Worm (Caenorhabditis elegans): Measurements from ENCODE around the gene B0228.7.

B0228.7 gene

DNA sequence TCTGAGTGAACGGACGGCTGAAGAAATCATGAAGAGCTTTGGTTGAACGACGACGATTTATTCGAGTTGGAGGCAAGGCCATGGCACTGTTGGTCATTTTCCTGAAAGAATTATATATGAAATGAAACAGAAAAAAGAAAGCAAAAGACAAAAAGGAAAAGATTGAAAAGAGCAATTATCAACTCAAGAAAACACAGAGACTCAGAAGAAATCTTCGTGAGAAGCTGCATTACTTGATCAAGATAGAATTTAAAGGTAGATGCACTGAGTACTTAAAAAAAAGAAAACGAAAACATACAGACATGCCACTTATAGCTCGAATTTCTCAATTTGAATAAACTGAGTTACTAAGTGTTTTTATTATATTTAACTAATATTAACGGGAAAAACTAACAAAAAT lies 40.3 kb downstream of the B0228.7 start, which contains the start of gene cpna-5:
Gene cpna-5, minus strand, starts transcription at position 101 of the 400 bp plus-strand sequence.
- TF ChIP-seq dmd-4 (tag; optimal IDR thresholded peaks at IDR 0.05) (no peak), F13H6.1 (tag; optimal IDR thresholded peaks at IDR 0.05) (no peak)

DNA sequence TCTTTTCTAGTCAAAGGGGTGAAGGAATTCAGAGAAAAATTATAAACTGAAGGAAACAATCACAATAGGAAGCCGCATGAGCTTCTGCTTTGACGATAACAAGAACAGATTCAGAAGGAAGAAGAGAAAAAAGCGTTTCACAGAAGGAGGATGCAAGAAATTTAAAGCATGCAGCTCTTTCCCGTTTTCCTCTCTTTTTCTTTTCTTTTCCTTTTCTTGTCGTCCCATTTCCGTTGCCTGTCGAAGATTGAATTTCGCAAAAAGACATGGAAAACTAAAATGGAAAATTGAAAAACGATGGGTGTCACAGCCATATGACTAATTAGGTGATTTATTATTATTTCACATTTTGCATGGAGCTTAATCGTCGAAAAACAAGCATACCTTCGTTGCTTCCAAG lies 42.7 kb downstream of the B0228.7 start:
- no peak for TF ChIP-seq ceh-82 (tag; optimal IDR thresholded peaks at IDR 0.05)
- no peak for TF ChIP-seq peb-1 (tag; optimal IDR thresholded peaks at IDR 0.05)
- no peak for TF ChIP-seq unc-62 (GFP tag; optimal IDR thresholded peaks at IDR 0.05)
- TF ChIP-seq C34F6.9 (tag; optimal IDR thresholded peaks at IDR 0.05), result peak; percentile 6
- TF ChIP-seq nhr-23 (tag; optimal IDR thresholded peaks at IDR 0.05), result no peak
- no peak for TF ChIP-seq dmd-4 (tag; optimal IDR thresholded peaks at IDR 0.05)
- no peak for TF ChIP-seq ceh-16 (tag; optimal IDR thresholded peaks at IDR 0.05)
- TF ChIP-seq lsy-2 (tag; optimal IDR thresholded peaks at IDR 0.05), result peak in 1 of 2 experiments; percentile 15
- TF ChIP-seq F13H6.1 (tag; optimal IDR thresholded peaks at IDR 0.05), result peak; percentile 36
- TF ChIP-seq nhr-11 (tag; optimal IDR thresholded peaks at IDR 0.05), result no peak
- TF ChIP-seq mbf-1 (tag; optimal IDR thresholded peaks at IDR 0.05), result no peak
- no peak for TF ChIP-seq mab-5 (tag; optimal IDR thresholded peaks at IDR 0.05)
- TF ChIP-seq sem-4 (tag; optimal IDR thresholded peaks at IDR 0.05), result no peak
- TF ChIP-seq alr-1 (tag; optimal IDR thresholded peaks at IDR 0.05), result no peak
- no peak for TF ChIP-seq crh-2 (tag; optimal IDR thresholded peaks at IDR 0.05)
- no peak for TF ChIP-seq ztf-4 (tag; optimal IDR thresholded peaks at IDR 0.05)
- peak; percentile 39 for TF ChIP-seq sma-9 (GFP tag; optimal IDR thresholded peaks at IDR 0.05)
- no peak for TF ChIP-seq sma-9 (tag; optimal IDR thresholded peaks at IDR 0.05)
- no peak for TF ChIP-seq nhr-129 (tag; optimal IDR thresholded peaks at IDR 0.05)

ce11 chrII:7714614-7715186 lies 44.1 kb downstream of the B0228.7 start:
- TF ChIP-seq crh-2 (tag; optimal IDR thresholded peaks at IDR 0.05) (peak; percentile 91), C34F6.9 (tag; optimal IDR thresholded peaks at IDR 0.05) (peak; percentile 76), unc-55 (GFP tag; optimal IDR thresholded peaks at IDR 0.05) (peak; percentile 27), nhr-129 (tag; optimal IDR thresholded peaks at IDR 0.05) (peak; percentile 29), egl-27 (tag; optimal IDR thresholded peaks at IDR 0.05) (no peak), lsy-2 (tag; optimal IDR thresholded peaks at IDR 0.05) (peak in 1 of 2 experiments; percentile 49), mdl-1 (tag; optimal IDR thresholded peaks at IDR 0.05) (no peak), ztf-11 (tag; optimal IDR thresholded peaks at IDR 0.05) (no peak), gmeb-1 (tag; optimal IDR thresholded peaks at IDR 0.05) (no peak), mab-5 (tag; optimal IDR thresholded peaks at IDR 0.05) (no peak), nhr-25 (tag; optimal IDR thresholded peaks at IDR 0.05) (no peak), R02D3.7 (tag; optimal IDR thresholded peaks at IDR 0.05) (no peak), sma-9 (GFP tag; optimal IDR thresholded peaks at IDR 0.05) (peak; percentile 57), sma-9 (tag; optimal IDR thresholded peaks at IDR 0.05) (no peak), zag-1 (tag; optimal IDR thresholded peaks at IDR 0.05) (no peak)

ce11 chrII:7709301-7709754 lies 49.5 kb downstream of the B0228.7 start, which contains the start of gene sre-1:
Gene sre-1, plus strand, starts transcription at chrII:7709704.
- TF ChIP-seq zag-1 (tag; optimal IDR thresholded peaks at IDR 0.05) (no peak), ceh-82 (tag; optimal IDR thresholded peaks at IDR 0.05) (no peak), elt-1 (tag; optimal IDR thresholded peaks at IDR 0.05) (no peak), unc-55 (GFP tag; optimal IDR thresholded peaks at IDR 0.05) (no peak), unc-39 (tag; optimal IDR thresholded peaks at IDR 0.05) (no peak), nhr-237 (tag; optimal IDR thresholded peaks at IDR 0.05) (no peak), F13H6.1 (tag; optimal IDR thresholded peaks at IDR 0.05) (no peak), sma-9 (GFP tag; optimal IDR thresholded peaks at IDR 0.05) (no peak), sma-9 (tag; optimal IDR thresholded peaks at IDR 0.05) (no peak), nhr-10 (tag; optimal IDR thresholded peaks at IDR 0.05) (no peak), R02D3.7 (tag; optimal IDR thresholded peaks at IDR 0.05) (no peak), blmp-1 (tag; optimal IDR thresholded peaks at IDR 0.05; ENCODE audit: insufficient read depth) (no peak), mbf-1 (tag; optimal IDR thresholded peaks at IDR 0.05) (no peak), ceh-16 (tag; optimal IDR thresholded peaks at IDR 0.05) (no peak), lin-39 (tag; optimal IDR thresholded peaks at IDR 0.05) (no peak), mdl-1 (tag; optimal IDR thresholded peaks at IDR 0.05) (no peak)

ce11 chrII:7708540-7708939 lies 50.3 kb downstream of the B0228.7 start, which contains the start of gene B0495.9:
Gene B0495.9, minus strand, starts transcription at chrII:7708710.
- no peak for TF ChIP-seq nhr-21 (tag; optimal IDR thresholded peaks at IDR 0.05)
- TF ChIP-seq unc-55 (GFP tag; optimal IDR thresholded peaks at IDR 0.05), result peak; percentile 68
- TF ChIP-seq egl-27 (tag; optimal IDR thresholded peaks at IDR 0.05), result peak; percentile 19
- TF ChIP-seq nhr-129 (tag; optimal IDR thresholded peaks at IDR 0.05), result peak; percentile 63
- TF ChIP-seq lin-13 (GFP tag; optimal IDR thresholded peaks at IDR 0.05), result no peak
- TF ChIP-seq lin-11 (tag; optimal IDR thresholded peaks at IDR 0.05), result peak; percentile 31
- no peak for TF ChIP-seq mab-5 (tag; optimal IDR thresholded peaks at IDR 0.05)
- TF ChIP-seq aly-2 (tag; optimal IDR thresholded peaks at IDR 0.05), result no peak
- TF ChIP-seq sem-4 (tag; optimal IDR thresholded peaks at IDR 0.05), result peak; percentile 7
- TF ChIP-seq C34F6.9 (tag; optimal IDR thresholded peaks at IDR 0.05), result peak; percentile 44
- peak; percentile 51 for TF ChIP-seq F13H6.1 (tag; optimal IDR thresholded peaks at IDR 0.05)
- peak; percentile 13 to 65 for TF ChIP-seq lsy-2 (tag; optimal IDR thresholded peaks at IDR 0.05)
- peak; percentile 14 for TF ChIP-seq sma-9 (GFP tag; optimal IDR thresholded peaks at IDR 0.05)
- no peak for TF ChIP-seq sma-9 (tag; optimal IDR thresholded peaks at IDR 0.05)
- peak; percentile 33 for TF ChIP-seq nhr-11 (tag; optimal IDR thresholded peaks at IDR 0.05)
- no peak for TF ChIP-seq unc-62 (GFP tag; optimal IDR thresholded peaks at IDR 0.05)
- no peak for TF ChIP-seq ama-1 (optimal IDR thresholded peaks at IDR 0.05)

Data from whole organism, L2 larva.